Fruit fly (Drosophila melanogaster): ENCODE data around the gene CG42537.

Gene CG42537

dm6 chr3R:6394247-6394522 lies 16.6 kb downstream of the CG42537 start:
- TF ChIP-seq CG1529 (GFP tag; optimal IDR thresholded peaks at IDR 0.05) (no peak), eve (GFP tag; optimal IDR thresholded peaks at IDR 0.05) (peak in 1 of 2 experiments; percentile 48), Hr78 (GFP tag; optimal IDR thresholded peaks at IDR 0.05) (peak in 1 of 2 experiments; percentile 71), Pdp1 (GFP tag; optimal IDR thresholded peaks at IDR 0.05) (peak in 1 of 2 experiments; percentile 26), sd (tag; optimal IDR thresholded peaks at IDR 0.05) (peak; percentile 79), gro (GFP tag; optimal IDR thresholded peaks at IDR 0.05) (peak; percentile 23), chinmo (GFP tag; IDR thresholded peaks at IDR 0.05; ENCODE audit: partially characterized antibody) (0 out of 4 replicates have a peak, but pooled peaks have one; percentile 60), D19A (tag; optimal IDR thresholded peaks at IDR 0.05) (peak; percentile 25), CG10543 (GFP tag; optimal IDR thresholded peaks at IDR 0.05) (peak; percentile 1), MTF-1 (GFP tag; optimal IDR thresholded peaks at IDR 0.05; ENCODE audit: borderline replicate concordance) (no peak), exex (tag; optimal IDR thresholded peaks at IDR 0.05) (peak; percentile 62), twi (tag; optimal IDR thresholded peaks at IDR 0.05) (peak; percentile 81), sug (tag; optimal IDR thresholded peaks at IDR 0.05) (peak; percentile 49), mirr (GFP tag; optimal IDR thresholded peaks at IDR 0.05) (peak; percentile 69), pita (GFP tag; optimal IDR thresholded peaks at IDR 0.05) (no peak), Med (GFP tag) (peak; percentile 37), crol (GFP tag; IDR thresholded peaks at IDR 0.05) (peak; percentile 25; the same call in 1 of the 2 replicates), kah (GFP tag; optimal IDR thresholded peaks at IDR 0.05) (peak; percentile 6), CG10366 (GFP tag; IDR thresholded peaks at IDR 0.05) (no peak)

- TF ChIP-seq CG10979 (tag; optimal IDR thresholded peaks at IDR 0.05) (peak; percentile 16), Oli (tag; optimal IDR thresholded peaks at IDR 0.05) (peak; percentile 17), Eip74EF (GFP tag; optimal IDR thresholded peaks at IDR 0.05) (peak in 1 of 2 experiments; percentile 49), D19A (tag; optimal IDR thresholded peaks at IDR 0.05) (peak; percentile 91), cad (GFP tag; optimal IDR thresholded peaks at IDR 0.05) (no peak), Xbp1 (GFP tag; optimal IDR thresholded peaks at IDR 0.05) (peak; percentile 22), hbn (GFP tag; IDR thresholded peaks at IDR 0.05; ENCODE audit: partially characterized antibody) (no peak), ranshi (GFP tag; IDR thresholded peaks at IDR 0.05) (0 out of 2 replicates have a peak, but pooled peaks have one; percentile 19), nmo (GFP tag; optimal IDR thresholded peaks at IDR 0.05) (peak; percentile 7), CG2875 (GFP tag; optimal IDR thresholded peaks at IDR 0.05) (peak; percentile 12), CG2678 (tag; optimal IDR thresholded peaks at IDR 0.05) (peak; percentile 0), eve (GFP tag; optimal IDR thresholded peaks at IDR 0.05) (peak in 1 of 2 experiments; percentile 16), CG15479 (GFP tag; optimal IDR thresholded peaks at IDR 0.05) (peak; percentile 95), CG15601 (tag; optimal IDR thresholded peaks at IDR 0.05) (peak; percentile 1), trh (GFP tag; optimal IDR thresholded peaks at IDR 0.05) (no peak), sens (GFP tag) (peak; percentile 70), Asciz (GFP tag; optimal IDR thresholded peaks at IDR 0.05) (peak; percentile 26), gem (tag; optimal IDR thresholded peaks at IDR 0.05) (peak; percentile 45), fd64A (GFP tag; optimal IDR thresholded peaks at IDR 0.05) (peak; percentile 6), lbe (GFP tag; optimal IDR thresholded peaks at IDR 0.05) (peak; percentile 72), CG17385 (GFP tag; optimal IDR thresholded peaks at IDR 0.05) (no peak), corto (GFP tag; optimal IDR thresholded peaks at IDR 0.05) (peak; percentile 6), CG16779 (GFP tag; IDR thresholded peaks at IDR 0.05) (no peak), CG14710 (tag; optimal IDR thresholded peaks at IDR 0.05) (no peak), phol (tag; optimal IDR thresholded peaks at IDR 0.05) (peak; percentile 11), Sox100B (GFP tag; optimal IDR thresholded peaks at IDR 0.05) (peak; percentile 38), Hr78 (GFP tag; optimal IDR thresholded peaks at IDR 0.05) (peak in 1 of 2 experiments; percentile 35), Drgx (GFP tag; IDR thresholded peaks at IDR 0.05) (no peak), az2 (GFP tag; optimal IDR thresholded peaks at IDR 0.05) (no peak), Blimp-1 (GFP tag; optimal IDR thresholded peaks at IDR 0.05) (peak; percentile 46), Doc3 (GFP tag; IDR thresholded peaks at IDR 0.05; ENCODE audit: partially characterized antibody) (no peak)
Measured at dm6 chr3R:6395572-6396295, 18.1 kb downstream of the CG42537 start.

Data from whole organism, embryonic.